Fruit fly (Drosophila melanogaster) whole organism, embryonic: ENCODE data around the gene Vm26Ab.

Experiments used
- Antp ChIP-seq: fragments of 200-800 bp; sonication (Bioruptor generic); optimal IDR thresholded peaks from 3 replicates; lab custom pipeline; 2016; ENCODE audit warnings: missing biosample characterization, missing genetic modification characterization
- Bgb ChIP-seq: fragments of 200-800 bp; sonication (Bioruptor generic); IDR thresholded peaks from 2 replicates; pipeline ENCODE4 v1.3.6; 2022; ENCODE audit warnings: missing biosample characterization, missing genetic modification characterization; ENCODE audit not compliant: partially characterized antibody
- Bteb2 ChIP-seq: fragments of 200-800 bp; sonication (Bioruptor generic); optimal IDR thresholded peaks from 2 replicates; lab custom pipeline; 2016; ENCODE audit warnings: missing biosample characterization, missing genetic modification characterization
- CG1024 ChIP-seq: fragments of 200-800 bp; sonication (Bioruptor generic); IDR thresholded peaks from 2 replicates; pipeline ENCODE4 v1.3.6; 2022; ENCODE audit warnings: missing biosample characterization, missing genetic modification characterization
- CG11247 ChIP-seq: fragments of 200-800 bp; sonication (Bioruptor generic); IDR thresholded peaks from 2 replicates; pipeline ENCODE4 v1.3.6; 2022; ENCODE audit warnings: missing biosample characterization, missing genetic modification characterization
- CG11560 ChIP-seq: fragments of 200-800 bp; sonication (Bioruptor generic); IDR thresholded peaks from 3 replicates; pipeline ENCODE4 v1.3.6; 2022; ENCODE audit warnings: missing biosample characterization, missing genetic modification characterization
- CG11696 ChIP-seq: fragments of 200-800 bp; sonication (Bioruptor generic); IDR thresholded peaks from 2 replicates; pipeline ENCODE4 v1.3.6; 2022; ENCODE audit warnings: missing biosample characterization, missing genetic modification characterization
- CG12659 ChIP-seq: fragments of 200-800 bp; sonication (Bioruptor generic); optimal IDR thresholded peaks from 3 replicates; lab custom pipeline; 2017; ENCODE audit warnings: mild to moderate bottlenecking, missing biosample characterization, missing genetic modification reagents, missing genetic modification characterization
- CG13123 ChIP-seq: fragments of 200-800 bp; sonication (Bioruptor generic); optimal IDR thresholded peaks from 2 replicates; lab custom pipeline; 2016; ENCODE audit warnings: missing biosample characterization, missing genetic modification characterization
- CG15011 ChIP-seq: fragments of 200-800 bp; sonication (Bioruptor generic); optimal IDR thresholded peaks from 3 replicates; lab custom pipeline; 2018; ENCODE audit warnings: missing biosample characterization, mild to moderate bottlenecking, missing genetic modification characterization
- CG15479 ChIP-seq: fragments of 200-800 bp; sonication (Bioruptor generic); optimal IDR thresholded peaks from 3 replicates; lab custom pipeline; 2019; ENCODE audit warnings: missing biosample characterization, mild to moderate bottlenecking, missing genetic modification characterization, moderate library complexity
- CG16863 ChIP-seq: fragments of 200-800 bp; sonication (Bioruptor generic); optimal IDR thresholded peaks from 3 replicates; lab custom pipeline; 2016; ENCODE audit warnings: missing biosample characterization, missing genetic modification characterization
- CG1792 ChIP-seq: fragments of 200-800 bp; sonication (Bioruptor generic); optimal IDR thresholded peaks from 2 replicates; lab custom pipeline; 2016; ENCODE audit warnings: missing biosample characterization, missing genetic modification characterization
- CG2120 ChIP-seq: fragments of 200-800 bp; sonication (Bioruptor generic); optimal IDR thresholded peaks from 3 replicates; lab custom pipeline; 2016; ENCODE audit warnings: missing biosample characterization, missing genetic modification characterization
- CG2889 ChIP-seq: fragments of 200-800 bp; sonication (Bioruptor generic); IDR thresholded peaks from 3 replicates; pipeline ENCODE4 v1.3.6; 2022; ENCODE audit warnings: missing biosample characterization, missing genetic modification characterization
- CG3163 ChIP-seq: fragments of 200-800 bp; sonication (Bioruptor generic); optimal IDR thresholded peaks from 3 replicates; lab custom pipeline; 2016; ENCODE audit warnings: missing biosample characterization, missing genetic modification characterization
- CG4730 ChIP-seq: fragments of 200-800 bp; sonication (Bioruptor generic); IDR thresholded peaks from 2 replicates; pipeline ENCODE4 v1.3.6; 2022; ENCODE audit warnings: missing biosample characterization, missing genetic modification characterization
- CG6683 ChIP-seq: fragments of 200-800 bp; sonication (Bioruptor generic); optimal IDR thresholded peaks from 2 replicates; lab custom pipeline; 2017; ENCODE audit warnings: missing biosample characterization, mild to moderate bottlenecking, missing genetic modification characterization, missing genetic modification reagents
- CG6689 ChIP-seq: fragments of 200-800 bp; sonication (Bioruptor generic); IDR thresholded peaks from 2 replicates; pipeline ENCODE4 v1.3.6; 2022; ENCODE audit warnings: missing biosample characterization, missing genetic modification characterization
- CG7271 ChIP-seq: fragments of 200-800 bp; sonication (Bioruptor generic); optimal IDR thresholded peaks from 2 replicates; lab custom pipeline; 2018; ENCODE audit warnings: missing biosample characterization, mild to moderate bottlenecking, missing genetic modification characterization, moderate library complexity
- CG7928 ChIP-seq: fragments of 200-800 bp; sonication (Bioruptor generic); optimal IDR thresholded peaks from 2 replicates; lab custom pipeline; 2017; ENCODE audit warnings: missing biosample characterization, mild to moderate bottlenecking, missing genetic modification characterization
- CG7987 ChIP-seq: fragments of 200-800 bp; sonication (Bioruptor generic); optimal IDR thresholded peaks from 2 replicates; lab custom pipeline; 2018; ENCODE audit warnings: missing biosample characterization, mild to moderate bottlenecking, missing genetic modification characterization, moderate library complexity
- Chrac-16 ChIP-seq: fragments of 200-800 bp; sonication (Bioruptor generic); optimal IDR thresholded peaks from 3 replicates; lab custom pipeline; 2016; ENCODE audit warnings: missing biosample characterization, missing genetic modification characterization
- Dad ChIP-seq: fragments of 200-800 bp; sonication (Bioruptor generic); optimal IDR thresholded peaks from 3 replicates; lab custom pipeline; 2016; ENCODE audit warnings: missing biosample characterization, missing genetic modification characterization
- Deaf1 ChIP-seq: fragments of 200-800 bp; optimal IDR thresholded peaks from 3 replicates; lab custom pipeline; 2019; ENCODE audit warnings: missing biosample characterization, mild to moderate bottlenecking, missing genetic modification characterization, moderate library complexity
- Hsf ChIP-seq: fragments of 200-800 bp; sonication (Bioruptor generic); optimal IDR thresholded peaks from 3 replicates; lab custom pipeline; 2016; ENCODE audit warnings: missing biosample characterization, missing genetic modification characterization
- MTF-1 ChIP-seq: fragments of 200-800 bp; sonication (Bioruptor generic); optimal IDR thresholded peaks from 2 replicates; lab custom pipeline; 2018; ENCODE audit warnings: missing biosample characterization, mild to moderate bottlenecking, missing genetic modification characterization, borderline replicate concordance
- Med ChIP-seq: fragments of 200-800 bp; sonication (Bioruptor generic); peaks from one replicate; lab custom pipeline; 2016; ENCODE audit warnings: missing biosample characterization, missing genetic modification characterization, mild to moderate bottlenecking, inconsistent platforms, moderate library complexity
- NFAT ChIP-seq: fragments of 200-800 bp; sonication (Bioruptor generic); IDR thresholded peaks from 2 replicates; pipeline ENCODE4 v1.3.6; 2022; ENCODE audit warnings: missing biosample characterization, missing genetic modification characterization
- Neu2 ChIP-seq: fragments of 200-800 bp; sonication (Bioruptor generic); optimal IDR thresholded peaks from 3 replicates; lab custom pipeline; 2016; ENCODE audit warnings: missing biosample characterization, missing genetic modification characterization, borderline replicate concordance
- Nf-YB ChIP-seq: fragments of 200-800 bp; sonication (Bioruptor generic); optimal IDR thresholded peaks from 3 replicates; lab custom pipeline; 2019; ENCODE audit warnings: missing biosample characterization, mild to moderate bottlenecking, missing genetic modification characterization, moderate library complexity
- Nf-YC ChIP-seq: fragments of 200-800 bp; optimal IDR thresholded peaks from 3 replicates; lab custom pipeline; 2019; ENCODE audit warnings: missing biosample characterization, mild to moderate bottlenecking, missing genetic modification characterization, moderate library complexity
- Ravus ChIP-seq: fragments of 200-800 bp; sonication (Bioruptor generic); IDR thresholded peaks from 2 replicates; pipeline ENCODE4 v1.3.6; 2022; ENCODE audit warnings: missing biosample characterization, missing genetic modification characterization
- ab ChIP-seq: fragments of 200-800 bp; sonication (Bioruptor generic); optimal IDR thresholded peaks from 2 replicates; lab custom pipeline; 2016; ENCODE audit warnings: missing biosample characterization, missing genetic modification characterization
- ato ChIP-seq: fragments of 200-800 bp; sonication (Bioruptor generic); IDR thresholded peaks from 2 replicates; pipeline ENCODE4 v1.3.6; 2022; ENCODE audit warnings: missing biosample characterization, missing genetic modification characterization; ENCODE audit not compliant: partially characterized antibody
- bcd ChIP-seq: fragments of 200-800 bp; sonication (Bioruptor generic); optimal IDR thresholded peaks from 2 replicates; lab custom pipeline; 2017; ENCODE audit warnings: missing biosample characterization, mild to moderate bottlenecking, missing genetic modification characterization
- ci ChIP-seq: fragments of 200-800 bp; sonication (Bioruptor generic); IDR thresholded peaks from 3 replicates; pipeline ENCODE4 v1.3.6; 2022; ENCODE audit warnings: missing biosample characterization, missing genetic modification characterization
- cwo ChIP-seq: fragments of 200-800 bp; sonication (Bioruptor generic); optimal IDR thresholded peaks from 3 replicates; lab custom pipeline; 2017; ENCODE audit warnings: missing biosample characterization, missing genetic modification characterization, mild to moderate bottlenecking, moderate library complexity, missing genetic modification reagents
- dmrt99B ChIP-seq: fragments of 200-800 bp; sonication (Bioruptor generic); optimal IDR thresholded peaks from 2 replicates; lab custom pipeline; 2018; ENCODE audit warnings: missing biosample characterization, mild to moderate bottlenecking, missing genetic modification characterization, moderate library complexity
- fru ChIP-seq: fragments of >200 bp; optimal IDR thresholded peaks from 2 replicates; lab custom pipeline; 2017
- gcm ChIP-seq: fragments of 200-800 bp; sonication (Bioruptor generic); optimal IDR thresholded peaks from 2 replicates; lab custom pipeline; 2019; ENCODE audit warnings: missing biosample characterization, mild to moderate bottlenecking, missing genetic modification characterization, moderate library complexity
- kah ChIP-seq: fragments of 200-800 bp; sonication (Bioruptor generic); optimal IDR thresholded peaks from 2 replicates; lab custom pipeline; 2018; ENCODE audit warnings: missing biosample characterization, mild to moderate bottlenecking, missing genetic modification characterization
- knrl ChIP-seq: fragments of 200-800 bp; sonication (Bioruptor generic); IDR thresholded peaks from 3 replicates; pipeline ENCODE4 v1.3.6; 2022; ENCODE audit warnings: missing biosample characterization, missing genetic modification characterization; ENCODE audit not compliant: partially characterized antibody
- mirr ChIP-seq: fragments of 200-800 bp; sonication (Bioruptor generic); optimal IDR thresholded peaks from 3 replicates; lab custom pipeline; 2018; ENCODE audit warnings: missing biosample characterization, mild to moderate bottlenecking, missing genetic modification characterization
- nerfin-1 ChIP-seq: fragments of 200-800 bp; sonication (Bioruptor generic); optimal IDR thresholded peaks from 3 replicates; lab custom pipeline; 2019; ENCODE audit warnings: missing biosample characterization, mild to moderate bottlenecking, missing genetic modification characterization, moderate library complexity
- peb ChIP-seq: fragments of 200-800 bp; sonication (Bioruptor generic); IDR thresholded peaks from 2 replicates; pipeline ENCODE4 v1.3.6; 2022; ENCODE audit warnings: missing biosample characterization, missing genetic modification characterization
- pho ChIP-seq: fragments of 200-800 bp; sonication (Bioruptor generic); optimal IDR thresholded peaks from 2 replicates; lab custom pipeline; 2016; ENCODE audit warnings: missing biosample characterization, missing genetic modification characterization
- sens-2 ChIP-seq: fragments of 200-800 bp; sonication (Bioruptor generic); IDR thresholded peaks from 2 replicates; pipeline ENCODE4 v1.3.6; 2022; ENCODE audit warnings: missing biosample characterization, missing genetic modification characterization
- tup ChIP-seq: fragments of 200-800 bp; sonication (Bioruptor generic); optimal IDR thresholded peaks from 2 replicates; lab custom pipeline; 2016; ENCODE audit warnings: missing biosample characterization, mild to moderate bottlenecking, missing genetic modification characterization, moderate library complexity
- tx ChIP-seq: fragments of 200-800 bp; sonication (Bioruptor generic); optimal IDR thresholded peaks from 2 replicates; lab custom pipeline; 2016; ENCODE audit warnings: missing biosample characterization, missing genetic modification characterization
- zf30C ChIP-seq: fragments of 200-800 bp; sonication (Bioruptor generic); optimal IDR thresholded peaks from 3 replicates; lab custom pipeline; 2018; ENCODE audit warnings: missing biosample characterization, mild to moderate bottlenecking, missing genetic modification characterization

Gene Vm26Ab

dm6 chr2L:5982334-5982987 lies 25.7 kb downstream of the Vm26Ab start (continued):
- no peak for TF ChIP-seq NFAT (GFP tag; lab: Robert Waterston, UW)
- no peak for TF ChIP-seq Neu2 (GFP tag; lab: Kevin White, UChicago)
- TF ChIP-seq CG2120 (GFP tag; lab: Kevin White, UChicago), result peak; percentile 58
- no peak for TF ChIP-seq Ravus (GFP tag; lab: Robert Waterston, UW)
- no peak for TF ChIP-seq CG4730 (GFP tag; lab: Robert Waterston, UW)
- no peak for TF ChIP-seq CG1792
- peak; percentile 26 for TF ChIP-seq Dad (GFP tag; lab: Kevin White, UChicago)
- TF ChIP-seq CG15011 (GFP tag; lab: Kevin White, UChicago), result no peak
- peak; percentile 72 for TF ChIP-seq mirr (GFP tag; lab: Kevin White, UChicago)
- peak; percentile 43 for TF ChIP-seq CG3163 (GFP tag; lab: Kevin White, UChicago)
- peak; percentile 50 for TF ChIP-seq Nf-YB (GFP tag; lab: Kevin White, UChicago)
- TF ChIP-seq Chrac-16 (GFP tag; lab: Kevin White, UChicago), result no peak
- TF ChIP-seq CG6683 (GFP tag; lab: Kevin White, UChicago), result no peak
- no peak for TF ChIP-seq CG11247 (GFP tag; lab: Robert Waterston, UW)
- TF ChIP-seq Nf-YC (tag; lab: Kevin White, UChicago), result peak; percentile 89
- no peak for TF ChIP-seq CG13123 (GFP tag; lab: Kevin White, UChicago)
- peak; percentile 11 for TF ChIP-seq Antp (GFP tag; lab: Kevin White, UChicago)
- TF ChIP-seq peb, result no peak
- no peak for TF ChIP-seq fru (lab: Kevin White, UChicago)
- no peak for TF ChIP-seq gcm (GFP tag; lab: Kevin White, UChicago)
- TF ChIP-seq CG7928, result peak; percentile 20
- TF ChIP-seq CG16863 (GFP tag; lab: Kevin White, UChicago), result no peak
- no peak for TF ChIP-seq CG7271 (tag; lab: Kevin White, UChicago)
- TF ChIP-seq CG1024 (GFP tag; lab: Robert Waterston, UW), result no peak
- peak; percentile 12 for TF ChIP-seq Hsf
- TF ChIP-seq CG11560 (tag; lab: Robert Waterston, UW), result no peak
- TF ChIP-seq CG12659 (GFP tag; lab: Kevin White, UChicago), result peak; percentile 52
- TF ChIP-seq CG15479 (GFP tag; lab: Kevin White, UChicago), result no peak
- peak; percentile 92 for TF ChIP-seq Med (GFP tag; lab: Kevin White, UChicago)
- no peak for TF ChIP-seq MTF-1 (GFP tag; lab: Kevin White, UChicago)
- peak; percentile 72 for TF ChIP-seq Deaf1 (tag; lab: Kevin White, UChicago)
- peak; percentile 9 for TF ChIP-seq zf30C (GFP tag; lab: Kevin White, UChicago)
- TF ChIP-seq Bgb (GFP tag; lab: Robert Waterston, UW), result no peak
- TF ChIP-seq Bteb2, result no peak
- TF ChIP-seq pho (GFP tag; lab: Kevin White, UChicago), result peak; percentile 38
- peak; percentile 54 for TF ChIP-seq CG7987 (GFP tag; lab: Kevin White, UChicago)
- no peak for TF ChIP-seq bcd (GFP tag; lab: Kevin White, UChicago)
- no peak for TF ChIP-seq kah (GFP tag; lab: Kevin White, UChicago)
- TF ChIP-seq nerfin-1 (tag; lab: Kevin White, UChicago), result peak; percentile 44
- TF ChIP-seq tup, result no peak
- no peak for TF ChIP-seq ci (GFP tag; lab: Robert Waterston, UW)
- no peak for TF ChIP-seq CG2889
- no peak for TF ChIP-seq ab (GFP tag; lab: Kevin White, UChicago)
- no peak for TF ChIP-seq CG6689
- TF ChIP-seq CG11696, result no peak
- no peak for TF ChIP-seq ato
- peak; percentile 16 for TF ChIP-seq dmrt99B (tag; lab: Kevin White, UChicago)
- TF ChIP-seq sens-2 (GFP tag; lab: Robert Waterston, UW), result no peak
- TF ChIP-seq tx (GFP tag; lab: Kevin White, UChicago), result peak; percentile 4
- TF ChIP-seq knrl (GFP tag; lab: Robert Waterston, UW), result no peak
- no peak for TF ChIP-seq cwo (GFP tag; lab: Kevin White, UChicago)
